Fruit fly (Drosophila melanogaster) whole organism, embryonic: ENCODE data around the gene MED15.

Experiments
- Atf-2 ChIP-seq: fragments of 200-800 bp; sonication (Bioruptor generic); optimal IDR thresholded peaks from 2 replicates; lab custom pipeline; 2016; ENCODE audit warnings: missing biosample characterization, missing genetic modification characterization
- Bgb ChIP-seq: fragments of 200-800 bp; sonication (Bioruptor generic); IDR thresholded peaks from 2 replicates; pipeline ENCODE4 v1.3.6; 2022; ENCODE audit warnings: missing biosample characterization, missing genetic modification characterization; ENCODE audit not compliant: partially characterized antibody
- CG11247 ChIP-seq: fragments of 200-800 bp; sonication (Bioruptor generic); IDR thresholded peaks from 2 replicates; pipeline ENCODE4 v1.3.6; 2022; ENCODE audit warnings: missing biosample characterization, missing genetic modification characterization
- CG11723 ChIP-seq: fragments of 200-800 bp; sonication (Bioruptor generic); optimal IDR thresholded peaks from 2 replicates; lab custom pipeline; 2017; ENCODE audit warnings: missing biosample characterization, mild to moderate bottlenecking, missing genetic modification characterization
- CG13123 ChIP-seq: fragments of 200-800 bp; sonication (Bioruptor generic); optimal IDR thresholded peaks from 2 replicates; lab custom pipeline; 2016; ENCODE audit warnings: missing biosample characterization, missing genetic modification characterization
- CG14710 ChIP-seq: fragments of 200-800 bp; sonication (Bioruptor generic); optimal IDR thresholded peaks from 3 replicates; lab custom pipeline; 2019; ENCODE audit warnings: missing biosample characterization, mild to moderate bottlenecking, missing genetic modification characterization, moderate library complexity
- CG15011 ChIP-seq: fragments of 200-800 bp; sonication (Bioruptor generic); optimal IDR thresholded peaks from 3 replicates; lab custom pipeline; 2018; ENCODE audit warnings: missing biosample characterization, mild to moderate bottlenecking, missing genetic modification characterization
- CG16813 ChIP-seq: fragments of 200-800 bp; sonication (Bioruptor generic); IDR thresholded peaks from 3 replicates; pipeline ENCODE4 v1.3.6; 2022; ENCODE audit warnings: missing biosample characterization, missing genetic modification characterization; ENCODE audit not compliant: partially characterized antibody
- CG2116 ChIP-seq: fragments of 200-800 bp; sonication (Bioruptor generic); optimal IDR thresholded peaks from 3 replicates; lab custom pipeline; 2018; ENCODE audit warnings: missing biosample characterization, mild to moderate bottlenecking, missing genetic modification characterization
- CG2678 ChIP-seq: fragments of 200-800 bp; sonication (Bioruptor generic); optimal IDR thresholded peaks from 3 replicates; lab custom pipeline; 2019; ENCODE audit warnings: missing biosample characterization, mild to moderate bottlenecking, missing genetic modification characterization, moderate library complexity
- CG30431 ChIP-seq: fragments of 200-800 bp; sonication (Bioruptor generic); optimal IDR thresholded peaks from 2 replicates; lab custom pipeline; 2017; ENCODE audit warnings: missing biosample characterization, missing genetic modification characterization
- CG32767 ChIP-seq: fragments of 200-800 bp; sonication (Bioruptor generic); IDR thresholded peaks from 2 replicates; pipeline ENCODE4 v1.3.6; 2022; ENCODE audit warnings: missing biosample characterization, missing genetic modification characterization
- CG4360 ChIP-seq: fragments of 200-800 bp; sonication (Bioruptor generic); IDR thresholded peaks from 2 replicates; pipeline ENCODE4 v1.3.6; 2022; ENCODE audit warnings: missing biosample characterization, missing genetic modification characterization
- CG6765 ChIP-seq: fragments of 200-800 bp; sonication (Bioruptor generic); optimal IDR thresholded peaks from 3 replicates; lab custom pipeline; 2017; ENCODE audit warnings: missing biosample characterization, mild to moderate bottlenecking, missing genetic modification characterization
- CG8765 ChIP-seq: fragments of 200-800 bp; sonication (Bioruptor generic); IDR thresholded peaks from 2 replicates; pipeline ENCODE4 v1.3.6; 2022; ENCODE audit warnings: missing biosample characterization, missing genetic modification characterization
- CG9609 ChIP-seq: fragments of 200-800 bp; sonication (Bioruptor generic); optimal IDR thresholded peaks from 3 replicates; lab custom pipeline; 2016; ENCODE audit warnings: missing biosample characterization, missing genetic modification characterization
- Camta ChIP-seq: fragments of 200-800 bp; sonication (Bioruptor generic); optimal IDR thresholded peaks from 2 replicates; lab custom pipeline; 2016; ENCODE audit warnings: missing biosample characterization, missing genetic modification characterization
- Dbx ChIP-seq: fragments of 200-800 bp; sonication (Bioruptor generic); IDR thresholded peaks from 3 replicates; pipeline ENCODE4 v1.3.6; 2022; ENCODE audit warnings: missing biosample characterization, missing genetic modification characterization
- Dek ChIP-seq: fragments of 200-800 bp; sonication (Bioruptor generic); optimal IDR thresholded peaks from 3 replicates; lab custom pipeline; 2019; ENCODE audit warnings: missing biosample characterization, mild to moderate bottlenecking, missing genetic modification characterization, moderate library complexity
- Dip3 ChIP-seq: fragments of 200-800 bp; sonication (Bioruptor generic); optimal IDR thresholded peaks from 3 replicates; lab custom pipeline; 2016; ENCODE audit warnings: missing biosample characterization, missing genetic modification characterization
- E2f1 ChIP-seq: fragments of 200-800 bp; sonication (Bioruptor generic); IDR thresholded peaks from 2 replicates; pipeline ENCODE4 v1.3.6; 2022; ENCODE audit warnings: missing biosample characterization, missing genetic modification characterization
- Hey ChIP-seq: fragments of 200-800 bp; sonication (Bioruptor generic); optimal IDR thresholded peaks from 3 replicates; lab custom pipeline; 2018; ENCODE audit warnings: missing biosample characterization, mild to moderate bottlenecking, missing genetic modification characterization
- Hmr ChIP-seq: fragments of 200-800 bp; sonication (Bioruptor generic); optimal IDR thresholded peaks from 3 replicates; lab custom pipeline; 2017; ENCODE audit warnings: mild to moderate bottlenecking, missing biosample characterization, missing genetic modification reagents, missing genetic modification characterization
- Hsf ChIP-seq: fragments of 200-800 bp; sonication (Bioruptor generic); optimal IDR thresholded peaks from 3 replicates; lab custom pipeline; 2016; ENCODE audit warnings: missing biosample characterization, missing genetic modification characterization
- Neu2 ChIP-seq: fragments of 200-800 bp; sonication (Bioruptor generic); optimal IDR thresholded peaks from 3 replicates; lab custom pipeline; 2016; ENCODE audit warnings: missing biosample characterization, missing genetic modification characterization, borderline replicate concordance
- Sin3A ChIP-seq: fragments of >200 bp; optimal IDR thresholded peaks from 2 replicates; lab custom pipeline; 2018
- Six4 ChIP-seq: fragments of 200-800 bp; sonication (Bioruptor generic); optimal IDR thresholded peaks from 2 replicates; lab custom pipeline; 2016; ENCODE audit warnings: missing biosample characterization, missing genetic modification characterization
- Sry-δ ChIP-seq: fragments of 200-800 bp; sonication (Bioruptor generic); optimal IDR thresholded peaks from 2 replicates; lab custom pipeline; 2016; ENCODE audit warnings: missing biosample characterization, missing genetic modification characterization
- Usf ChIP-seq: fragments of 200-800 bp; sonication (Bioruptor generic); optimal IDR thresholded peaks from 2 replicates; lab custom pipeline; 2017; ENCODE audit warnings: missing genotype, missing biosample characterization, missing genetic modification characterization
- al ChIP-seq: fragments of 200-800 bp; sonication (Bioruptor generic); IDR thresholded peaks from 2 replicates; pipeline ENCODE4 v1.3.6; 2022; ENCODE audit warnings: missing biosample characterization, missing genetic modification characterization
- az2 ChIP-seq: fragments of 200-800 bp; sonication (Bioruptor generic); optimal IDR thresholded peaks from 3 replicates; lab custom pipeline; 2016; ENCODE audit warnings: missing biosample characterization, missing genetic modification characterization
- bab2 ChIP-seq: fragments of 200-800 bp; sonication (Bioruptor generic); optimal IDR thresholded peaks from 2 replicates; lab custom pipeline; 2016; ENCODE audit warnings: missing biosample characterization, missing genetic modification characterization
- cg ChIP-seq: fragments of 200-800 bp; sonication (Bioruptor generic); optimal IDR thresholded peaks from 3 replicates; lab custom pipeline; 2019; ENCODE audit warnings: missing biosample characterization, mild to moderate bottlenecking, missing genetic modification characterization, moderate library complexity
- chif ChIP-seq, 2 experiments: fragments of 200-800 bp; sonication (Bioruptor generic); optimal IDR thresholded peaks; 3 replicates each; lab custom pipeline; 2016; ENCODE audit warnings: missing biosample characterization in 2 of 2, missing genetic modification characterization in 2 of 2
- chinmo ChIP-seq: fragments of 200-800 bp; sonication (Bioruptor generic); IDR thresholded peaks from 4 replicates; pipeline ENCODE4 v1.3.6; 2022; ENCODE audit warnings: missing biosample characterization, missing genetic modification characterization; ENCODE audit not compliant: partially characterized antibody
- fd102C ChIP-seq: fragments of 200-800 bp; sonication (Bioruptor generic); optimal IDR thresholded peaks from 2 replicates; lab custom pipeline; 2018; ENCODE audit warnings: missing biosample characterization, mild to moderate bottlenecking, missing genetic modification characterization, moderate library complexity
- fd96Cb ChIP-seq: fragments of 200-800 bp; sonication (Bioruptor generic); optimal IDR thresholded peaks from 2 replicates; lab custom pipeline; 2018; ENCODE audit warnings: missing biosample characterization, mild to moderate bottlenecking, missing genetic modification characterization, moderate library complexity
- gce ChIP-seq: fragments of 200-800 bp; sonication (Bioruptor generic); IDR thresholded peaks from 3 replicates; pipeline ENCODE4 v1.3.6; 2022; ENCODE audit warnings: missing biosample characterization, missing genetic modification characterization
- grn ChIP-seq: fragments of 200-800 bp; sonication (Bioruptor generic); optimal IDR thresholded peaks from 3 replicates; lab custom pipeline; 2017; ENCODE audit warnings: missing biosample characterization, missing genetic modification characterization
- gt ChIP-seq: fragments of 200-800 bp; sonication (Bioruptor generic); IDR thresholded peaks from 2 replicates; pipeline ENCODE4 v1.3.6; 2022; ENCODE audit warnings: missing biosample characterization, missing genetic modification characterization
- ham ChIP-seq: fragments of 200-800 bp; sonication (Bioruptor generic); IDR thresholded peaks from 2 replicates; pipeline ENCODE4 v1.3.6; 2022; ENCODE audit warnings: missing biosample characterization, missing genetic modification characterization
- jing ChIP-seq: fragments of 200-800 bp; sonication (Bioruptor generic); optimal IDR thresholded peaks from 2 replicates; lab custom pipeline; 2018; ENCODE audit warnings: missing biosample characterization, mild to moderate bottlenecking, missing genetic modification characterization
- kay ChIP-seq: fragments of 200-800 bp; sonication (Bioruptor generic); optimal IDR thresholded peaks from 2 replicates; lab custom pipeline; 2016; ENCODE audit warnings: missing biosample characterization, missing genetic modification characterization
- kni ChIP-seq: fragments of 200-800 bp; sonication (Bioruptor generic); optimal IDR thresholded peaks from 3 replicates; lab custom pipeline; 2017; ENCODE audit warnings: mild to moderate bottlenecking, missing biosample characterization, missing genetic modification reagents, missing genetic modification characterization
- nerfin-2 ChIP-seq: fragments of 200-800 bp; sonication (Bioruptor generic); IDR thresholded peaks from 2 replicates; pipeline ENCODE4 v1.3.6; 2022; ENCODE audit warnings: missing biosample characterization, missing genetic modification characterization; ENCODE audit not compliant: partially characterized antibody
- sr ChIP-seq: fragments of 200-800 bp; sonication (Bioruptor generic); IDR thresholded peaks from 3 replicates; pipeline ENCODE4 v1.3.6; 2022; ENCODE audit warnings: missing biosample characterization, missing genetic modification characterization
- tin ChIP-seq: fragments of 200-800 bp; sonication (Bioruptor generic); optimal IDR thresholded peaks from 3 replicates; lab custom pipeline; 2016; ENCODE audit warnings: missing biosample characterization, missing genetic modification characterization
- trem ChIP-seq: fragments of 200-800 bp; optimal IDR thresholded peaks from 3 replicates; lab custom pipeline; 2019; ENCODE audit warnings: missing biosample characterization, mild to moderate bottlenecking, missing genetic modification characterization, moderate library complexity
- vnd ChIP-seq: fragments of 200-800 bp; sonication (Bioruptor generic); IDR thresholded peaks from 3 replicates; pipeline ENCODE4 v1.3.6; 2022; ENCODE audit warnings: missing biosample characterization, missing genetic modification characterization; ENCODE audit not compliant: partially characterized antibody
- zfh1 ChIP-seq: fragments of 200-800 bp; sonication (Bioruptor generic); IDR thresholded peaks from 3 replicates; pipeline ENCODE4 v1.3.6; 2022; ENCODE audit warnings: missing biosample characterization, missing genetic modification characterization

Gene MED15

DNA sequence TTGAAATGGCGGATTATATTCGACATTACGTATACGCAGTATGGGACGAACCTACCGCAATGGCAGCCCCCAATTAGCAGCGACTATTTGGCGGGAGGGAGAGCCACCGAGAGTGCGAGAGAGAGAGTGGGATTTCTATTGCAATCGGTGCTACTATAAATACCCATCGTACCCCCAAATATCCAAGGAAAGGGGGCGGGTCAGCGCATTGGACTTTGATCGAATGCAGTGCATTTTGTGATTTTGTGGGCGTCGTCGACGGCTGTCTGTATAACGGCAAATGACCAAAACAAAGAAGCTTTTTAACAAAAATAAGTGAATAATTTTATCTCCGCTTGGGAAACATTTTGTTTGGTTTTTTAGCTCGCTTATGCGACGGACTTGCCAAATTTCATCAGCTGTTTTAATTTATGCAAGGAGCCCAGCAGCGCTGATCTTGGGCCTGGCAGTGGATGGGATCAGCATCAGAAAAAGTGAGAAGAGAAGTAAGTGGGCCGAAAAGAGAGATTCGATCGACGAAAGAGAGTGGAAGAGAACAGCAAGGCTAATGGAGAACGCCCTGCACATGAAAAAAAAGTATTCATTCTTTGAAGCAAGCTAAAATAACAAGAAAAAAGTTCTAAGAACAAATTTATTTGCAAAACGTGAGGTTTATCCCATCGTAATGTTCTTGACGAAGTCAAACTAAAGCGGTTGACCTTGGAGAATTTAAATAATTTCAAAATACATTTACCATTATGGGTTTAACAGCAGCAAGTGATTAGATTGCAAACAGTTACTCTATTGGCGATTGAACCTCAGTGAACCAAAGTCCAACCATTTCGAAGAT, 15.1 kb downstream of the MED15 start:
- no peak for TF ChIP-seq Hsf (GFP tag; lab: Kevin White, UChicago)
- no peak for TF ChIP-seq CG13123
- TF ChIP-seq CG4360 = no peak
- TF ChIP-seq fd102C (GFP tag; lab: Kevin White, UChicago) = no peak
- no peak for TF ChIP-seq chif (GFP tag; optimal IDR thresholded peaks at IDR 0.05; lab: Kevin White, UChicago)
- TF ChIP-seq nerfin-2 (GFP tag; lab: Robert Waterston, UW) = no peak
- TF ChIP-seq CG16813 (GFP tag; lab: Robert Waterston, UW) = no peak
- TF ChIP-seq sr (GFP tag; lab: Robert Waterston, UW) = no peak
- TF ChIP-seq CG9609 = peak; percentile 34
- TF ChIP-seq jing (GFP tag; lab: Kevin White, UChicago) = no peak
- TF ChIP-seq Hey (tag; lab: Kevin White, UChicago) = no peak
- TF ChIP-seq gce (GFP tag; lab: Robert Waterston, UW) = no peak
- peak; percentile 17 for TF ChIP-seq CG30431 (GFP tag; lab: Kevin White, UChicago)
- TF ChIP-seq Sry-δ (GFP tag; lab: Kevin White, UChicago) = peak; percentile 2
- TF ChIP-seq cg (GFP tag; lab: Kevin White, UChicago) = no peak
- no peak for TF ChIP-seq ham
- TF ChIP-seq gt = no peak
- no peak for TF ChIP-seq E2f1
- no peak for TF ChIP-seq CG15011 (GFP tag; lab: Kevin White, UChicago)
- TF ChIP-seq kay (GFP tag; lab: Kevin White, UChicago) = no peak
- no peak for TF ChIP-seq CG32767 (GFP tag; lab: Robert Waterston, UW)
- no peak for TF ChIP-seq Dip3 (GFP tag; lab: Kevin White, UChicago)
- TF ChIP-seq bab2 (GFP tag; lab: Kevin White, UChicago) = no peak
- no peak for TF ChIP-seq CG6765 (GFP tag; lab: Kevin White, UChicago)
- no peak for TF ChIP-seq kni (GFP tag; lab: Kevin White, UChicago)
- TF ChIP-seq Neu2 = no peak
- TF ChIP-seq Six4 (GFP tag; lab: Kevin White, UChicago) = no peak
- peak; percentile 4 for TF ChIP-seq Camta (GFP tag; lab: Kevin White, UChicago)
- no peak for TF ChIP-seq Dek (tag; lab: Kevin White, UChicago)
- TF ChIP-seq Atf-2 (GFP tag; lab: Kevin White, UChicago) = peak; percentile 31
- peak; percentile 17 for TF ChIP-seq fd96Cb (tag; lab: Kevin White, UChicago)
- peak; percentile 27 for TF ChIP-seq az2
- TF ChIP-seq vnd (GFP tag; lab: Robert Waterston, UW) = no peak
- peak; percentile 3 for TF ChIP-seq CG2116 (GFP tag; lab: Kevin White, UChicago)
- no peak for TF ChIP-seq CG11247 (GFP tag; lab: Robert Waterston, UW)
- no peak for TF ChIP-seq CG8765 (GFP tag; lab: Robert Waterston, UW)
- no peak for TF ChIP-seq Bgb (GFP tag; lab: Robert Waterston, UW)
- no peak for TF ChIP-seq CG11723 (GFP tag; lab: Kevin White, UChicago)
- 0 out of 3 replicates have a peak, but pooled peaks have one; percentile 26 for TF ChIP-seq Dbx (GFP tag; lab: Robert Waterston, UW)
- TF ChIP-seq grn (GFP tag; lab: Kevin White, UChicago) = no peak
- no peak for TF ChIP-seq chinmo (GFP tag; lab: Robert Waterston, UW)
- TF ChIP-seq Usf (GFP tag; lab: Kevin White, UChicago) = no peak
- no peak for TF ChIP-seq zfh1
- peak; percentile 1 for TF ChIP-seq tin (GFP tag; lab: Kevin White, UChicago)
- no peak for TF ChIP-seq trem
- no peak for TF ChIP-seq al (GFP tag; lab: Robert Waterston, UW)
- TF ChIP-seq Hmr (GFP tag; lab: Kevin White, UChicago) = peak; percentile 38
- peak; percentile 55 for TF ChIP-seq CG2678 (tag; lab: Kevin White, UChicago)
- TF ChIP-seq Sin3A = no peak
- peak; percentile 6 for TF ChIP-seq CG14710 (tag; lab: Kevin White, UChicago)
